Worm (Caenorhabditis elegans) whole organism, dauer: Measurements from ENCODE around the gene C13B4.1.

Experiments used
- unc-62 ChIP-seq: sonication (generic microtip); optimal IDR thresholded peaks from 2 replicates; lab custom pipeline; 2017; ENCODE audit warnings: missing biosample characterization, missing genetic modification reagents, missing genetic modification characterization

Gene C13B4.1

DNA sequence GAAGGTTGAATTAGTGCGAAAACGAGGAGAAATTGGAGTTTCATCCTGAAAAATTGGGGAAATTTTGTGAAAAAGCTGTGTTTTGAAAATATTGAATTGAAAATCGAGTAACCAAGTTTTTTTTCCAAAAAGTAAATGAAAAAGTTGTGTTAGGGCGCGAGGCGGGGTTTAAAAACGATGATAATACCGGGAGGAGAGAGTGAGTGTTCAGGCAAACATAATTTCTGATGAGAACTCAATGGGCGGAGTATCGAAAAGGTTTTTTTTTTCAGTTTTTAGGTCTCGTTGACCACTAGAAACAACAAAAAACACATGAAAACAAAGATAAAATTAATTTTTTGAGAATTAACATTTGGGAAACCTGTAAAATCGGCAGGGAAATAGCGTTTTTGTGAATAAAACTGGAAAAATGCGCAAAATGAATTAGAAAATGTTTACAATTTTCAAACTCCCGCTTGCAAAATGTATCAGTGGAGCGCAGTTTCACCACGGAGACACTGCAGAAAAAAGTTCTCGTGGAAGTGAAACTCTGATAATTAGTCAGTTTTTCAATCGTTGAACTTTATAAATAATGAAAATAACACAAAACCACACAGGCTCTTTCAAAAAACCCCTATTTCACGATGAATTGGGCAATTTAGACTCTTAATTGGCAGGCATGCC, at the start of gene C13B4.1:
Gene C13B4.1, minus strand, starts transcription at position 51 of the 663 bp plus-strand sequence.
- no peak for TF ChIP-seq unc-62 (GFP tag; lab: Kevin White, UChicago)

DNA sequence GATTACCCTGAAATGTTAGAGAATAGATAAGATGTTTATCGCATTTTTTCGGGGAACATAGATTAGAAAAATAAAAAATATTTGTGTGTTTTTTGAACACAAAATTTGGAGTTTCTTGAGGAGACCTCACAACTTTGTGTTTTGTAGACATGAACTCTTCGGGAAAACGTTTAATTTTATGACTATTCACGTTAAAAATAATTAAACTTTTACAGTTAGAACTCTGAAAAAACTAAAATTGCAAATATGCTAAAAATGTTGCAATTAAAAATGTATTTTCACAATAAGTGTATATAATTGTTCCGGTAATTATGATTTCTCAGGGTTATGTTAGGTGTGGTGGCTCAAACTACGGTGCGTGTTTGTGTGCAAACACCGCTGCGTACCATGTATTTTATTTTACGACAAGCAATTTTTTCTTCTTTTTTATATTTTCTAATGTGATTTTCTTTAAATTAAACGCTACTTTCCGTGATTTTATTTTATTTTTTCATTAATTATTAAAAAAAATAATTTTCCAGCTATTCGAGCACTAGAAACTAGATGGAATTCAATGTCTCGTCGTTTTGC, 48.9 kb upstream of the C13B4.1 start, which contains the start of the genes F57C2.5 and spat-1:
Gene F57C2.5, minus strand, starts transcription at position 7 of the 570 bp plus-strand sequence.
Gene spat-1, plus strand, starts transcription at position 520 of the 570 bp plus-strand sequence.
- no peak for TF ChIP-seq unc-62 (GFP tag; lab: Kevin White, UChicago)

DNA sequence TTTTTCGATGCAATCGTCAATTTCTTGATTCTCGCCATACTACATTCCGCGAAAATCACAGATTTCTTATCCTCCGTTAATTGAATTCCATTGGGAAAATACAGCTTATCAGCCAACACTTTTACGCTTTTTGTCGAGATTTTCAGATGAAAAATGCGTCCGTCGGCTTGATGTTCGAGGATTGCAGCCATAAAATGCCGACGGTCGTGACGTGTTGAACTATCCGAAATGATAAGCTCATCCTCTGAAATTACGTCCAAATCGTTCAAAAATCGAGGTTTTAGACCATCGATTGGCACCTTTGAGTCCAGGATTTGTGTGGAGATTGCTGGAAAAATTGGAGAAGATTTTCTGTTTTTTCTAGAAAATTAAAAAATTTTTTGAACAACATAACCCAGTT, 47.7 kb upstream of the C13B4.1 start:
- no peak for TF ChIP-seq unc-62 (GFP tag; lab: Kevin White, UChicago)

DNA sequence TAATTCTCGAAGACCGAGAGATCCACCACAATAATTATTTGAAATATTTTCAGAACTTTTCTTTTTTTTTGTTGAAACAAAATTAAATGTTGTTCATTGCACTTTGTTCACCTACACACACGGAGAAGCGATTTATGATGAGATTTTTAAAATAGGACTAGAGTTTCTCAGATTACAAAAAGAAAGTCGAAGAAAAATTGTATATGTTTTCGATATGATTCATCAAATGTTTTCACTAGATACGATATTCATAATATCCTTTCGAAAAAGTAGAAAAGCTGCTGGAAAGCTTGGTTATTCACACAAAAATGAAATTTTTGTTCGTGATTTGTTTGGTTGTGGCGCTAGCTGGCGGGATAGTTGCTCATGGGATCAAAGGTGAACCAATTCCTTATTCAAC, 45.6 kb upstream of the C13B4.1 start, which contains the start of gene F57C2.4:
Gene F57C2.4, plus strand, starts transcription at position 301 of the 400 bp plus-strand sequence.
- TF ChIP-seq unc-62 (GFP tag; lab: Kevin White, UChicago): no peak

DNA sequence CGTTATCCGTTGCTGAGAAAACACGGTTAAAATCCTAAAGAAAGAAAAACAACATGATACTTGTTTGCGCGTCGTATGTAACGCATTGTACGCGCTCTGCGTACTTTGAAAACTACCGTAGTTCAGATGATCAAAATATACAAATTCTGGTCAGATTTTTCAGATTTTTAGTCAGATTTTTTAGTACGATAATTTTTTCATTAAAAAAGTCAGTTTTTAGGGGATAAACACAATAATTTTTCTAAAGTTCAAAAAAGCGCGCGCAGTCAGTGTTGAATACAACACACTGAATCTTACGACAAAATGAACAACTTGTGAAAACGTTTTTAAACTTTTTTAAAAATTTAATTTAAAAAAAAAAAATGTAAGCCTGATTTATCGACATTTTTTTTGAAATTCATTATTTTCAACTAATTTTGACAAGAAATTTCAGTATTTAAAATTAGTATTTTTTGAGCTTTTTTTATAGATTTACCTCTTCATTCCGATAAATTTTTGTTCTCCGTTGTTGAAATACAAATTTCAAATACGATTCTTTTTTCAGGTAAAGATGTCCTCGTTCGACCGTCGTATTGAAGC, 44.3 kb upstream of the C13B4.1 start, which contains the start of gene pot-2:
Gene pot-2, plus strand, starts transcription at position 529 of the 579 bp plus-strand sequence.
- no peak for TF ChIP-seq unc-62 (GFP tag; lab: Kevin White, UChicago)

DNA sequence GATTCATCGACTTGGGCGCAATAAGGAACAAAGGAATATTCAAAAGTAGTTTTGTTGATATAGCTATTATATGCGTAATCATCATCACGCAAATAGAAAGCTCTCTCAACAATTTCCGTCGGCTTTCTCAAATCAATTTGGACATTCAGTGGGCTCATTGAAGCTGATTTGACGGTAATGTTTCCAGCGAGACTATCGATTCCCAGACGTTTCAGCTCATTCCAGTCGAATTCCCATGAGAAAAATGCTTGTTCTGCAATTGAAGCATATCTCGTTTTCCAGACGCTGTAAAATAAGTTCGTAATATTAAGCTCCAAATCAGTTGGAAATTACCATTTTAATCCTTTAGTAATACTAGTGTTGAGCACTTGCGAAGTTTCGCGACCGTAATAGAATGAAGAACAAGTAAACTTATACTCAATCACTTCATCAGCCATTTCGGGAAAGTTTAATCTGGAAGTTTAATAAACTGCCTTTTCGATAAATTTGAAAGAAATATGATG, 43.7 kb upstream of the C13B4.1 start, which contains the start of gene btb-20:
Gene btb-20, minus strand, starts transcription at position 453 of the 503 bp plus-strand sequence.
- TF ChIP-seq unc-62 (GFP tag; lab: Kevin White, UChicago): no peak

DNA sequence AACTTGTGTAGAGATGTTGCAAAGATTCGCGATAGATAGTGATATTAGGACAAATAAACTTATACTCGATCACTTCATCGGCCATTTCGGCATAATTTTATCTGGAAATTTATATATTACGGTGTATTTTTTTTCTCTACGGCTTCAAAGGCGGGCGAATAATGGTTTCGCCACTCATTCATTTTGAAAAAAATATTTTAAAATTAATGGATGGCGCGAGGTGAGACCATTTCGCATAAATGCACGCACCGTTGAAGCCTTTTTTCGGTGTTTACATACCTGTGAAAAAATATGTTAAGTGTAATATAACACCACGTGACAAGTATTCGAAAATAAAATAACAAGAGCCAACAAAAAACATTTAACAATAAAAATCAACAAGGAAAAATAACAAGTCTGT, 42.6 kb upstream of the C13B4.1 start, which contains the start of gene btb-19:
Gene btb-19, minus strand, starts transcription at position 101 of the 400 bp plus-strand sequence.
- TF ChIP-seq unc-62 (GFP tag; lab: Kevin White, UChicago): no peak

DNA sequence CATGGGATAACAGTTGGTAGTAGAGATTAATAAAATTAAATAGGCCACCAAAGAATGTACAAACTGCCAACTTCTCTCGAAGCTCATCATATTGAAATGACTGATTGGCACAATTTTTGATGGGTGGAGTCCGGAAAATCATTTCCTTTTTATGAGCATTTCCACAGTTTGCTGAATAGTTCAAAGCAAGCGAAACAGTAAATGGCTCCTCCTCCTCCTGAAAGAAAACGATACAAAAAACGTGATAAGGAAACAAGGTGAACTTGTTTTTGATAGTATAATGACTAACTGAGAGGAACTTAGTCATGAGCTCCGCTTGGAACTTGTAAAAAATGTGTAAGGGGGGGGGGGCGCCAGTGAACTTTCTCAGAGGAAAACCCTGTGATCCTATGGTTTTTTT, 35.6 kb upstream of the C13B4.1 start, which contains the start of gene K10H10.9:
Gene K10H10.9, minus strand, starts transcription at position 101 of the 400 bp plus-strand sequence.
- no peak for TF ChIP-seq unc-62 (GFP tag; lab: Kevin White, UChicago)

DNA sequence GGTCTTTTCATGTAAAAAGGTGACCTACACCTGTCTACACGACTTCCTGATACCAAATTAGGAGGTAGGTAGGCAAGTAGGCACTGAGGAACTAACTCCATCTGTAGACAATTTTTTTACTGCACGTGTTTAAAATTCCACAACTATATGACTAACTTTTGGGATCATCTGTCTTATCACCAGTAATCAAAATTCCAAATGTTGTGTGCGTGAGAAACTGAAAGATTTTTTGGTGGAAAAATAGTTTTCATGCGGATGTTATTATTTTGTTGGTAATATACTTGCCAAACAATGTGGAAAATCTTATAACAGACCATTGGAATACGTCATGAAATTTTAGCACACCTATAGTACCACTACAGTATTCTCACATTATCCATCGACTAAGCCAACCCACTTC, 31.8 kb upstream of the C13B4.1 start, which contains the start of gene K10H10.13:
Gene K10H10.13, minus strand, starts transcription at position 101 of the 400 bp plus-strand sequence.
- TF ChIP-seq unc-62 (GFP tag; lab: Kevin White, UChicago): no peak

DNA sequence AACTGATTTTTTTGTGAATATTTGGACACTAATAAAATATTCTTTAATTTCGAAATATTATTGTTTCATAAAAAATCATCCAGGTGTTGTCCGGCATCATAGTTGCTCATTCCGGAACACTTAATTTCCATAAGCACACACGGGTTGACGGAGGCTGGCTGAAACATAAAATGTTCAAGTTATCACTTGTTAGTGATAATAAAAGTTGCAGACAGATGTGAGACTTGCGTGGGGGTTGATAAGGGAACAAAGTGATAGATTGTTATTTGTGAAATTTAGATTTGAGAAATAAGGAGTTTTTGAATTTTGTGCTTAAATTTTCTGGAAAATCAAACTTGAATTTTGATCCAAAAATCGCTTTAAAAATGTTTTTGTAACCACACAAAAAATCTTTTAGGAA, 30.7 kb upstream of the C13B4.1 start:
- TF ChIP-seq unc-62 (GFP tag; lab: Kevin White, UChicago): no peak

DNA sequence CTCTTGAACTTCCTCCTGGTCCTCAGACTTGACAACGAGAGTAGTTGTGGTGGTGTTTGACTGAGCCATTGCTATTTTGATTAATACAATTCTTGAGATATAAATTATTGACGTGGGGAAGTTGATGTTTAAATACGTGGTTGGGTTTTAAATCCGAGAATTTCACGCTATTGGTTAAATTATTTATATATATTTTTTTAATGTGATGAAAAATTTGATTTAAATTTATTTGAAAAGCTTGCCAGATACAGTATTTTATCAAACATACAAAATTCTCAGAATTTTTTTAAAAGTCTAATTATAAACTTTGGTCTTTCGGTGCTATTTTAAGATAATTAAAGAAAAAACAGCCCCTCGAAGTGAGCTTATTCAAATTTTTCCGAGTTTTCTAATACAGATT, 28.1 kb upstream of the C13B4.1 start, which contains the start of the genes K10H10.7 and K10H10.10:
Gene K10H10.7, minus strand, starts transcription at position 101 of the 400 bp plus-strand sequence.
Gene K10H10.10, plus strand, starts transcription at position 204 of the 400 bp plus-strand sequence.
- TF ChIP-seq unc-62 (GFP tag; lab: Kevin White, UChicago): no peak

DNA sequence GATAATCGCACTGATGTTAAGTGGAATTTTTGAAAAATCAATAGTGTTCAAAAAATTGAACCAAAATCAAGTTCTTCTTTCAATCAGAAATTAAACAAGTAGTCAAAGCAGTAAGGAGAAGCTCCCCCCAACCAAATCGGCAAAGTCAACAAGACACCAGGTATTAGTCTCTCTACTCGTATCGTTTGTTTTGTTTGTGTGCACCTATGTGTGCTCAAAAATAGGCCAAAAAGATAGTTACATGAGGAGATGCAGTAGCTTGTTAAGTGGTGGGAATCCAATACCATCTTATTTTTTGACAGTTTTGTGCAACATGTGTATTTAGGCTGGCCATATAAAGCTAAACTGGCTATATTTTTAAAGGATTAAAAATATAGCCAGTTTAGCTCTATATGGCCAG, 26.8 kb upstream of the C13B4.1 start, which contains the start of gene K10H10.12:
Gene K10H10.12, minus strand, starts transcription at position 101 of the 400 bp plus-strand sequence.
- TF ChIP-seq unc-62 (GFP tag; lab: Kevin White, UChicago): no peak

DNA sequence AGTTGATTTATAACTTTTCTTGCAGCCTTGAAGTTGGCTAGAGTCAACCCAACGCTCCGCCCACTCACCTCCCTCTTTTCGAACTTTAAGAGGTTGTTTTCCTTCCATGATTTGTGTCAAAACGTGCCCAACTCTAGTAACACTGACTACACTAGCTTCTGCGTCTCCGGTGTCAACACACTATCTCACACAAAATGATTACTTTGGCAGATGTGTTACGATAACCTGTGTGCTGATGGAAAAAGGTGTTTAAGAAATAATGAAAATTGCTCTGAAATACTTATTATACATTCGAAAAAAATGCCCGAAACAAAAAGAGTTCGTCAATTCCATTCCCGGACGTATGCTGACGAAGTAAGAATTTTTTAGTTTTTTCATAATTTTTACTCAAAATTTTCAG, 23.6 kb upstream of the C13B4.1 start, which contains the start of gene K10H10.6:
Gene K10H10.6, plus strand, starts transcription at position 301 of the 400 bp plus-strand sequence.
- no peak for TF ChIP-seq unc-62 (GFP tag; lab: Kevin White, UChicago)

DNA sequence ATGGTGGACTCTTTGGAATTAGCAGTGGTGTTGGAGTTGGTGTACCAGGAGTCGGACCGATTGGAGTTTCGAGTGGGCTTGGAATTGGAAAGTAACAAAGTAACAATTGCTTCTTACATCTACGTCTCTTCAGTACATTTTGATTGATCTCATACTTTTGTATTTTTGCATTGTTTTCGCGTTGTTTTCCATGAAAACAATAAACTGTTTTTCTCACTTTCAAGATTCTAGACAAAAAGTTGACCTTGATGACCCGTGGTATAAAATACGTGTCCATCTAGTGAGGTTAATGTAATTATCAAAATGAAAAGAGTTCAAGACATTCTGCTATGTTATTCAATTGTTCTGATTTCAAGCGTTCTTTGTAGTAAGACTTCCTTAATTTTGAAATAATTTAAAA, 22.0 kb upstream of the C13B4.1 start, which contains the start of gene K10H10.5:
Gene K10H10.5, plus strand, starts transcription at position 301 of the 400 bp plus-strand sequence.
- no peak for TF ChIP-seq unc-62 (GFP tag; lab: Kevin White, UChicago)

DNA sequence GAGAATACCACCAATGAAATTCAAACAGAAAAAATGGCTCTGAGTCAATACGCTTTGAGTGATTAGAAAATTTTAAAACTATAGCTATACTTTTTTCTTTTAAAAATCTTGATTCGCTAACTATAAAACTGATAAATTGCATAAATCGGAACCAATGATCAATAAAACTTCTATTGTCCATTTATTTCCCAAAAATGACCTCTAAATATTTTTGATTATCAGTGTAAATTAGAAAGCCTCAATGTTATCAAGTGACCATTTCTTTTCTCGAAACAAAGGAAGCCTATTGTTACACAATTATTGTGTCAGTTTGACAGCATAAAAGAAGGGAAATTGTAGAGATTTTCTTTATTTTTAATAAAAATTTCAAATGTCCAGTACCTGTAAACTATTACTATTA, 20.7 kb upstream of the C13B4.1 start, which contains the start of gene K10H10.4:
Gene K10H10.4, plus strand, starts transcription at position 301 of the 400 bp plus-strand sequence.
- no peak for TF ChIP-seq unc-62 (GFP tag; lab: Kevin White, UChicago)
